Worm (Caenorhabditis elegans) whole organism, L3 larva: ENCODE measurements around the gene elo-8.
A peak's percentile ranks its signal among the peaks of the same experiment; 100 is the strongest.

Experiments
- R02D3.7 ChIP-seq: fragments of 150-350 bp; optimal IDR thresholded peaks from 2 replicates; lab custom pipeline; 2014; ENCODE audit warnings: missing biosample characterization, missing genetic modification characterization
- ZK546.5 ChIP-seq: sonication (generic microtip); optimal IDR thresholded peaks from 2 replicates; lab custom pipeline; 2017; ENCODE audit warnings: missing biosample characterization, missing genetic modification characterization
- aly-2 ChIP-seq: fragments of 150-350 bp; optimal IDR thresholded peaks from 2 replicates; lab custom pipeline; 2014; ENCODE audit warnings: missing biosample characterization, missing genetic modification characterization
- ama-1 ChIP-seq: fragments of 150-350 bp; optimal IDR thresholded peaks from 2 replicates; lab custom pipeline; 2018
- ceh-16 ChIP-seq: sonication (generic microtip); optimal IDR thresholded peaks from 2 replicates; lab custom pipeline; 2017; ENCODE audit warnings: missing biosample characterization, missing genetic modification characterization
- ceh-28 ChIP-seq: fragments of 150-350 bp; optimal IDR thresholded peaks from 2 replicates; lab custom pipeline; 2014; ENCODE audit warnings: missing biosample characterization, missing genetic modification reagents, missing genetic modification characterization
- ceh-82 ChIP-seq: fragments of 150-350 bp; optimal IDR thresholded peaks from 2 replicates; lab custom pipeline; 2014; ENCODE audit warnings: missing biosample characterization, missing genetic modification characterization
- ceh-9 ChIP-seq: sonication (generic microtip); optimal IDR thresholded peaks from 2 replicates; lab custom pipeline; 2018; ENCODE audit warnings: missing biosample characterization, missing genetic modification characterization
- daf-12 ChIP-seq: fragments of 150-350 bp; optimal IDR thresholded peaks from 2 replicates; lab custom pipeline; 2014; ENCODE audit warnings: missing biosample characterization, missing genetic modification reagents, missing genetic modification characterization
- egl-27 ChIP-seq: sonication (generic microtip); optimal IDR thresholded peaks from 4 replicates; lab custom pipeline; 2017; ENCODE audit warnings: missing biosample characterization, missing genetic modification reagents, missing genetic modification characterization
- egl-5 ChIP-seq: fragments of 150-350 bp; optimal IDR thresholded peaks from 2 replicates; lab custom pipeline; 2017; ENCODE audit warnings: missing biosample characterization, missing genetic modification reagents, missing genetic modification characterization, inconsistent platforms
- elt-1 ChIP-seq: fragments of 150-350 bp; optimal IDR thresholded peaks from 2 replicates; lab custom pipeline; 2014; ENCODE audit warnings: missing biosample characterization, missing genetic modification characterization
- elt-2 ChIP-seq: sonication (generic microtip); optimal IDR thresholded peaks from 2 replicates; lab custom pipeline; 2016; ENCODE audit warnings: missing genetic modification reagents, mild to moderate bottlenecking, missing genetic modification characterization, missing compliant biosample characterization
- elt-3 ChIP-seq, 3 experiments: fragments of 150-350 bp in 1 of 3; sonication (generic microtip) in 2 of 3; optimal IDR thresholded peaks; 2 replicates in 2 of 3; 4 replicates in 1 of 3; lab custom pipeline; 2014 to 2017; ENCODE audit warnings: missing biosample characterization in 3 of 3, missing genetic modification characterization in 3 of 3
- eor-1 ChIP-seq, 2 experiments: fragments of 150-350 bp; optimal IDR thresholded peaks; 2 replicates each; lab custom pipeline; 2014 to 2018; ENCODE audit warnings: missing biosample characterization in 2 of 2, missing genetic modification characterization in 2 of 2
- fkh-10 ChIP-seq: sonication (generic microtip); optimal IDR thresholded peaks from 2 replicates; lab custom pipeline; 2017; ENCODE audit warnings: missing biosample characterization, missing genetic modification reagents, missing genetic modification characterization
- fkh-2 ChIP-seq: fragments of 150-350 bp; optimal IDR thresholded peaks from 2 replicates; lab custom pipeline; 2014; ENCODE audit warnings: missing biosample characterization, missing genetic modification reagents, missing genetic modification characterization
- fos-1 ChIP-seq: fragments of 150-350 bp; optimal IDR thresholded peaks from 2 replicates; lab custom pipeline; 2014; ENCODE audit warnings: missing biosample characterization, missing genetic modification characterization
- hmg-11 ChIP-seq: sonication (generic microtip); optimal IDR thresholded peaks from 2 replicates; lab custom pipeline; 2016; ENCODE audit warnings: missing genetic modification characterization, missing compliant biosample characterization
- jun-1 ChIP-seq: fragments of 150-350 bp; optimal IDR thresholded peaks from 2 replicates; lab custom pipeline; 2014; ENCODE audit warnings: missing biosample characterization, missing genetic modification reagents, missing genetic modification characterization
- lin-15B ChIP-seq: fragments of 150-350 bp; optimal IDR thresholded peaks from 2 replicates; lab custom pipeline; 2014; ENCODE audit warnings: missing biosample characterization, missing genetic modification characterization
- lin-39 ChIP-seq: fragments of 150-350 bp; optimal IDR thresholded peaks from 2 replicates; lab custom pipeline; 2018; ENCODE audit warnings: missing biosample characterization, missing genetic modification reagents, missing genetic modification characterization
- lsy-12 ChIP-seq: sonication (generic microtip); optimal IDR thresholded peaks from 2 replicates; lab custom pipeline; 2016; ENCODE audit warnings: mild to moderate bottlenecking, missing genetic modification characterization, missing compliant biosample characterization
- mdl-1 ChIP-seq: fragments of 150-350 bp; optimal IDR thresholded peaks from 2 replicates; lab custom pipeline; 2014; ENCODE audit warnings: missing biosample characterization, missing genetic modification characterization
- mml-1 ChIP-seq: fragments of 150-350 bp; sonication (generic microtip); optimal IDR thresholded peaks from 3 replicates; lab custom pipeline; 2014; ENCODE audit warnings: missing biosample characterization, missing genetic modification characterization
- nfya-1 ChIP-seq: sonication (generic microtip); optimal IDR thresholded peaks from 2 replicates; lab custom pipeline; 2017; ENCODE audit warnings: missing genetic modification characterization, mild to moderate bottlenecking, missing compliant biosample characterization, antibody characterized with exemption, moderate library complexity; ENCODE audit not compliant: insufficient read depth
- nhr-11 ChIP-seq: fragments of 150-350 bp; optimal IDR thresholded peaks from 2 replicates; lab custom pipeline; 2014; ENCODE audit warnings: missing biosample characterization, missing genetic modification characterization
- nhr-12 ChIP-seq: fragments of 150-350 bp; optimal IDR thresholded peaks from 2 replicates; lab custom pipeline; 2014; ENCODE audit warnings: missing biosample characterization, missing genetic modification characterization
- nhr-23 ChIP-seq: fragments of 150-350 bp; optimal IDR thresholded peaks from 2 replicates; lab custom pipeline; 2014; ENCODE audit warnings: missing biosample characterization, missing genetic modification reagents, missing genetic modification characterization
- nhr-237 ChIP-seq: fragments of 150-350 bp; optimal IDR thresholded peaks from 2 replicates; lab custom pipeline; 2014; ENCODE audit warnings: missing biosample characterization, missing genetic modification characterization
- nhr-25 ChIP-seq: sonication (generic microtip); optimal IDR thresholded peaks from 2 replicates; lab custom pipeline; 2017; ENCODE audit warnings: missing biosample characterization, missing genetic modification characterization
- nhr-28 ChIP-seq: fragments of 150-350 bp; optimal IDR thresholded peaks from 2 replicates; lab custom pipeline; 2014; ENCODE audit warnings: missing biosample characterization, missing genetic modification characterization
- nhr-43 ChIP-seq: sonication (generic microtip); optimal IDR thresholded peaks from 2 replicates; lab custom pipeline; 2016; ENCODE audit warnings: mild to moderate bottlenecking, missing genetic modification characterization, missing compliant biosample characterization; ENCODE audit not compliant: poor library complexity, severe bottlenecking
- nhr-67 ChIP-seq: fragments of 150-350 bp; optimal IDR thresholded peaks from 2 replicates; lab custom pipeline; 2014; ENCODE audit warnings: missing biosample characterization, missing genetic modification characterization
- nhr-76 ChIP-seq: fragments of 150-350 bp; sonication (generic microtip); optimal IDR thresholded peaks from 5 replicates; lab custom pipeline; 2014; ENCODE audit warnings: missing biosample characterization, missing genetic modification characterization
- nhr-77 ChIP-seq: fragments of 150-350 bp; optimal IDR thresholded peaks from 2 replicates; lab custom pipeline; 2014; ENCODE audit warnings: missing biosample characterization, missing genetic modification characterization
- pha-4 ChIP-seq: fragments of 150-350 bp; optimal IDR thresholded peaks from 2 replicates; lab custom pipeline; 2014; ENCODE audit warnings: missing biosample characterization, missing genetic modification reagents, missing genetic modification characterization
- pqm-1 ChIP-seq: fragments of 150-350 bp; optimal IDR thresholded peaks from 2 replicates; lab custom pipeline; 2017; ENCODE audit warnings: missing biosample characterization, missing genetic modification characterization, inconsistent platforms
- sea-2 ChIP-seq: fragments of 150-350 bp; sonication (generic microtip); optimal IDR thresholded peaks from 4 replicates; lab custom pipeline; 2014; ENCODE audit warnings: missing biosample characterization, missing genetic modification reagents, missing genetic modification characterization
- skn-1 ChIP-seq: fragments of 150-350 bp; optimal IDR thresholded peaks from 2 replicates; lab custom pipeline; 2014; ENCODE audit warnings: missing biosample characterization, missing genetic modification characterization
- snpc-4 ChIP-seq: fragments of 150-350 bp; optimal IDR thresholded peaks from 2 replicates; lab custom pipeline; 2014; ENCODE audit warnings: missing biosample characterization, missing genetic modification characterization
- tbx-2 ChIP-seq: sonication (generic microtip); optimal IDR thresholded peaks from 2 replicates; lab custom pipeline; 2016; ENCODE audit warnings: mild to moderate bottlenecking, missing genetic modification characterization, missing compliant biosample characterization
- unc-39 ChIP-seq: sonication (generic microtip); optimal IDR thresholded peaks from 4 replicates; lab custom pipeline; 2017; ENCODE audit warnings: missing biosample characterization, missing genetic modification characterization
- unc-62 ChIP-seq: fragments of 150-350 bp; sonication (generic microtip); optimal IDR thresholded peaks from 4 replicates; lab custom pipeline; 2014; ENCODE audit warnings: missing biosample characterization, missing genetic modification reagents, missing genetic modification characterization
- zag-1 ChIP-seq: fragments of 150-350 bp; optimal IDR thresholded peaks from 2 replicates; lab custom pipeline; 2014; ENCODE audit warnings: missing biosample characterization, missing genetic modification characterization
- ztf-11 ChIP-seq: fragments of 150-350 bp; optimal IDR thresholded peaks from 2 replicates; lab custom pipeline; 2014; ENCODE audit warnings: missing biosample characterization, missing genetic modification characterization
- ztf-4 ChIP-seq: fragments of 150-350 bp; optimal IDR thresholded peaks from 2 replicates; lab custom pipeline; 2014; ENCODE audit warnings: missing biosample characterization, missing genetic modification characterization

elo-8 gene

DNA sequence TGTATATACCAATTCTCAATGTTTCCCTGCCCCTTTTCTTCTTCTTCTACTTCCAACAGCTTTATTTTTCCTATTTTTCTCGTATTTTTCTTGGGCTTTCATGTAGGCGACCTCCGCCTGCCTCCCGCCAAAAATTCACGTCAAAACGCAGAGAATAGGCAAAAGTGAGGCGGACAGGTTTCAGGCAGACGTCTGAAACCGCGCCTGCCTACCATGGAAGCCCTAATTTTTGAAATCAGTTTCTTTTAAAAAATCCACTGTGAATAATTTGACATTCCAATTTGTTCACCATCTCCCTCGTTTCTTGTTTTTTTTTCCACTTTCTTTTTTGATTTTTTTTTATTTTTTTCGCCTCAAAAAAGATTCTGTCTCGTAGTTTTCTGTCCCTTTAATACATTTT is 6.9 kb upstream of the elo-8 start:
- no peak for TF ChIP-seq ZK546.5 (tag; lab: Kevin White, UChicago)
- TF ChIP-seq pha-4 = no peak
- TF ChIP-seq jun-1 = no peak

DNA sequence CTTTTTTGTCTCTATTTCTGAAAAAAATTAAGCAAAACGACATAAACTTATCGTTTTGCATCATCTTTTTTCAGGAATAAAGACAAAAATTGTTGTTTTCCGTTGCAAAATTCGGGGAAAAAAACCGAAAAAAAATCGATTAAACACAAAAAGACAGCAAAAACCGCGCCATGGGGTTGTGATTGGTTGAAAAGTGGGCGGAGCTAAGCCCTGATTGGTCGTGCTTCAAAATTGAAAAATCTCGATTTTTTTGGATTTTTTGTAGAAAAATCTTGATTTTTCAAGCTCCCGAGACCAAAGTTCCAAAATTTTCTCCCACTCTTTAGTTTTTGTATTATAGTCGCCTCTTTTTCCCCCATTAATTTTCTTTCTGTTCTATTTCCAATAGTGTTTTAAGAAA is 6.4 kb upstream of the elo-8 start:
- TF ChIP-seq nfya-1 (tag; lab: Kevin White, UChicago) (peak; percentile 87), snpc-4 (no peak), fkh-2 (tag; lab: Kevin White, UChicago) (no peak), unc-62 (GFP tag; lab: Kevin White, UChicago) (no peak)

- no peak for TF ChIP-seq sea-2 (GFP tag; lab: Kevin White, UChicago)
- no peak for TF ChIP-seq nhr-12 (tag; lab: Kevin White, UChicago)
Observed at ce11 chrIII:11237741-11238140, 5.9 kb upstream of the elo-8 start.

DNA sequence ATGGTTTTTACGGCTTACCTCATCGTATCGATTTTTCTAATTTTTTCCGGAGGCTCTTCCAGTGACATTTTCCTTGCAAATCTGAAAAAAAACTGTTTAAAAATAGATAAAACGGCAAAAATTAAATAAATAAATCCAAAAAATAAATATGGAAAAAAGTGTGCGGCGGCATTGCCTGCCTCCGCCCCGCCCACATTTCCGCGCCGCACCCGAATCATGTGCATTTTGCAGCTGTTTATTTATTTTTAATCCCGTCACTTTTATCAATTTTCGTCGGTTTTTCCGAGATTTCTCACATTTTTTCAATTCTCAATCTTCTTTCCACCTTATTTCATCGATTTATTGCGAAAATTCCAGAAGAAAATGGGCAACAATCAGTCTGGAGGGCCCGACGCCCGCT is 4.9 kb upstream of the elo-8 start, which contains the start of the genes Y47D3A.14 and aakb-2:
Gene Y47D3A.14 (minus strand): TSS at position 81 of the 400 bp plus-strand sequence.
Gene aakb-2 (plus strand): TSS at position 356 of the 400 bp plus-strand sequence.
- TF ChIP-seq nhr-237 (tag; lab: Kevin White, UChicago) (no peak), jun-1 (no peak), ztf-4 (no peak), nhr-77 (tag; lab: Kevin White, UChicago) (no peak), ceh-9 (tag; lab: Kevin White, UChicago) (no peak), ztf-11 (tag; lab: Kevin White, UChicago) (no peak), elt-1 (tag; lab: Kevin White, UChicago) (no peak), lin-15B (tag; lab: Kevin White, UChicago) (peak; percentile 18), elt-3 (tag; optimal IDR thresholded peaks at IDR 0.05; lab: Kevin White, UChicago) (no peak), zag-1 (tag; lab: Kevin White, UChicago) (no peak), ceh-16 (tag; lab: Kevin White, UChicago) (no peak), nhr-76 (tag; lab: Kevin White, UChicago) (no peak), ceh-28 (tag; lab: Kevin White, UChicago) (no peak), egl-5 (tag; lab: Kevin White, UChicago) (no peak), lin-39 (tag; lab: Kevin White, UChicago) (peak; percentile 19), nhr-25 (no peak), unc-62 (GFP tag; lab: Kevin White, UChicago) (no peak), daf-12 (tag; lab: Kevin White, UChicago) (no peak), fkh-10 (no peak), mdl-1 (no peak), sea-2 (GFP tag; lab: Kevin White, UChicago) (no peak), elt-2 (no peak), aly-2 (tag; lab: Kevin White, UChicago) (no peak), nhr-11 (no peak), fkh-2 (tag; lab: Kevin White, UChicago) (no peak), snpc-4 (peak; percentile 60), nhr-23 (peak; percentile 16), unc-39 (tag; lab: Kevin White, UChicago) (no peak), nfya-1 (tag; lab: Kevin White, UChicago) (peak; percentile 78), nhr-28 (tag; lab: Kevin White, UChicago) (no peak), skn-1 (tag; lab: Kevin White, UChicago) (peak; percentile 4), ama-1 (peak; percentile 43), lsy-12 (tag; lab: Kevin White, UChicago) (no peak), pqm-1 (tag; lab: Kevin White, UChicago) (no peak), ceh-82 (no peak), hmg-11 (peak; percentile 86), R02D3.7 (tag; lab: Kevin White, UChicago) (no peak), nhr-12 (tag; lab: Kevin White, UChicago) (no peak), pha-4 (peak; percentile 87), nhr-67 (tag; lab: Kevin White, UChicago) (no peak), ZK546.5 (tag; lab: Kevin White, UChicago) (no peak), egl-27 (tag; lab: Kevin White, UChicago) (no peak), fos-1 (tag; lab: Kevin White, UChicago) (no peak), eor-1 (tag; optimal IDR thresholded peaks at IDR 0.05; lab: Kevin White, UChicago) (no peak), mml-1 (tag; lab: Kevin White, UChicago) (no peak), tbx-2 (tag; lab: Kevin White, UChicago) (no peak), nhr-43 (tag; lab: Kevin White, UChicago) (no peak)
